Fruit fly (Drosophila melanogaster) whole organism, prepupa: Measurements from ENCODE around the gene Polr3A.

Source experiments
- Blimp-1 ChIP-seq: fragments of 200-800 bp; sonication (Bioruptor generic); optimal IDR thresholded peaks from 3 replicates; lab custom pipeline; 2017; ENCODE audit warnings: missing biosample characterization, missing genetic modification characterization, mild to moderate bottlenecking, moderate library complexity, missing genetic modification reagents
- CG10631 ChIP-seq: fragments of 200-800 bp; sonication (Bioruptor generic); optimal IDR thresholded peaks from 2 replicates; lab custom pipeline; 2016; ENCODE audit warnings: missing biosample characterization, missing genetic modification characterization
- CG10669 ChIP-seq: fragments of 200-800 bp; sonication (Bioruptor generic); optimal IDR thresholded peaks from 3 replicates; lab custom pipeline; 2018; ENCODE audit warnings: missing biosample characterization, mild to moderate bottlenecking, missing genetic modification characterization, moderate library complexity
- CG11902 ChIP-seq: fragments of 200-800 bp; sonication (Bioruptor generic); optimal IDR thresholded peaks from 3 replicates; lab custom pipeline; 2016; ENCODE audit warnings: missing biosample characterization, missing genetic modification characterization
- CG15336 ChIP-seq: fragments of 200-800 bp; sonication (Bioruptor generic); IDR thresholded peaks from 2 replicates; pipeline ENCODE4 v1.3.6; 2022; ENCODE audit warnings: missing biosample characterization, missing genetic modification characterization
- CG16779 ChIP-seq: fragments of 200-800 bp; sonication (Bioruptor generic); optimal IDR thresholded peaks from 3 replicates; lab custom pipeline; 2017; ENCODE audit warnings: missing biosample characterization, mild to moderate bottlenecking, missing genetic modification characterization
- CG3032 ChIP-seq: fragments of 200-800 bp; optimal IDR thresholded peaks from 2 replicates; lab custom pipeline; 2019; ENCODE audit warnings: missing biosample characterization, mild to moderate bottlenecking, missing genetic modification characterization, moderate library complexity
- CG32006 ChIP-seq: fragments of 200-800 bp; sonication (Bioruptor generic); optimal IDR thresholded peaks from 3 replicates; lab custom pipeline; 2017; ENCODE audit warnings: missing biosample characterization, mild to moderate bottlenecking, missing genetic modification characterization
- CG3919 ChIP-seq: fragments of 200-800 bp; sonication (Bioruptor generic); optimal IDR thresholded peaks from 3 replicates; lab custom pipeline; 2016; ENCODE audit warnings: missing biosample characterization, missing genetic modification characterization
- CG6163 ChIP-seq: fragments of 200-800 bp; sonication (Bioruptor generic); IDR thresholded peaks from 3 replicates; pipeline ENCODE4 v1.3.6; 2022; ENCODE audit warnings: missing biosample characterization, missing genetic modification characterization
- CG6808 ChIP-seq: fragments of 200-800 bp; sonication (Bioruptor generic); optimal IDR thresholded peaks from 3 replicates; lab custom pipeline; 2017; ENCODE audit warnings: missing biosample characterization, missing genetic modification characterization, mild to moderate bottlenecking, moderate library complexity, missing genetic modification reagents
- CG6854 ChIP-seq: fragments of 200-800 bp; sonication (Bioruptor generic); optimal IDR thresholded peaks from 2 replicates; lab custom pipeline; 2017; ENCODE audit warnings: missing biosample characterization, mild to moderate bottlenecking, missing genetic modification characterization
- CG7368 ChIP-seq: fragments of 200-800 bp; sonication (Bioruptor generic); optimal IDR thresholded peaks from 3 replicates; lab custom pipeline; 2016; ENCODE audit warnings: missing biosample characterization, missing genetic modification characterization
- CG8119 ChIP-seq: fragments of 200-800 bp; sonication (Bioruptor generic); IDR thresholded peaks from 3 replicates; pipeline ENCODE4 v1.3.6; 2022; ENCODE audit warnings: missing biosample characterization, missing genetic modification characterization
- CG8632 ChIP-seq: fragments of 200-800 bp; sonication (Bioruptor generic); optimal IDR thresholded peaks from 3 replicates; lab custom pipeline; 2016; ENCODE audit warnings: missing biosample characterization, missing genetic modification characterization
- CG9139 ChIP-seq: fragments of 200-800 bp; sonication (Bioruptor generic); optimal IDR thresholded peaks from 3 replicates; lab custom pipeline; 2017; ENCODE audit warnings: missing biosample characterization, mild to moderate bottlenecking, missing genetic modification characterization
- Eip78C ChIP-seq: fragments of 200-800 bp; sonication (Bioruptor generic); peaks from one replicate; lab custom pipeline; 2016; ENCODE audit warnings: missing biosample characterization, missing genetic modification characterization
- Gug ChIP-seq: fragments of 200-800 bp; sonication (Bioruptor generic); IDR thresholded peaks from 2 replicates; pipeline ENCODE4 v1.3.6; 2022; ENCODE audit warnings: missing biosample characterization, missing genetic modification characterization
- Hr38 ChIP-seq: sonication (Bioruptor generic); optimal IDR thresholded peaks from 2 replicates; lab custom pipeline; 2016; ENCODE audit warnings: missing biosample characterization, missing genetic modification characterization
- Lpt ChIP-seq: fragments of 200-800 bp; sonication (Bioruptor generic); optimal IDR thresholded peaks from 3 replicates; lab custom pipeline; 2016; ENCODE audit warnings: missing biosample characterization, missing genetic modification characterization
- Met ChIP-seq: fragments of 200-800 bp; sonication (Bioruptor generic); optimal IDR thresholded peaks from 3 replicates; lab custom pipeline; 2016; ENCODE audit warnings: missing biosample characterization, missing genetic modification characterization
- OdsH ChIP-seq: fragments of 200-800 bp; sonication (Bioruptor generic); optimal IDR thresholded peaks from 3 replicates; lab custom pipeline; 2016; ENCODE audit warnings: missing biosample characterization, missing genetic modification characterization
- Smox ChIP-seq: fragments of 200-800 bp; sonication (Bioruptor generic); optimal IDR thresholded peaks from 3 replicates; lab custom pipeline; 2016; ENCODE audit warnings: missing biosample characterization, missing genetic modification characterization
- Sox102F ChIP-seq: fragments of 200-800 bp; sonication (Bioruptor generic); optimal IDR thresholded peaks from 2 replicates; lab custom pipeline; 2016; ENCODE audit warnings: missing biosample characterization, mild to moderate bottlenecking, missing genetic modification characterization
- Sox14 ChIP-seq: fragments of 200-800 bp; sonication (Bioruptor generic); optimal IDR thresholded peaks from 3 replicates; lab custom pipeline; 2016; ENCODE audit warnings: missing biosample characterization, missing genetic modification characterization
- Sox15 ChIP-seq: fragments of 200-800 bp; sonication (Bioruptor generic); optimal IDR thresholded peaks from 3 replicates; lab custom pipeline; 2016; ENCODE audit warnings: missing biosample characterization, missing genetic modification characterization
- acj6 ChIP-seq: fragments of 200-800 bp; sonication (Bioruptor generic); optimal IDR thresholded peaks from 3 replicates; lab custom pipeline; 2016; ENCODE audit warnings: missing biosample characterization, missing genetic modification characterization
- cyc ChIP-seq: fragments of 200-800 bp; sonication (Bioruptor generic); optimal IDR thresholded peaks from 3 replicates; lab custom pipeline; 2016; ENCODE audit warnings: missing biosample characterization, missing genetic modification characterization
- dsx ChIP-seq: fragments of 200-800 bp; optimal IDR thresholded peaks from 3 replicates; lab custom pipeline; 2019; ENCODE audit warnings: missing biosample characterization, mild to moderate bottlenecking, missing genetic modification characterization, moderate library complexity; ENCODE audit not compliant: poor library complexity, severe bottlenecking
- eg ChIP-seq: fragments of 200-800 bp; sonication (Bioruptor generic); IDR thresholded peaks from 3 replicates; pipeline ENCODE4 v1.3.6; 2022; ENCODE audit warnings: missing biosample characterization, missing genetic modification characterization
- esn ChIP-seq: fragments of 200-800 bp; sonication (Bioruptor generic); optimal IDR thresholded peaks from 2 replicates; lab custom pipeline; 2016; ENCODE audit warnings: missing biosample characterization, mild to moderate bottlenecking, missing genetic modification characterization, moderate library complexity
- fd85E ChIP-seq: fragments of 200-800 bp; sonication (Bioruptor generic); optimal IDR thresholded peaks from 3 replicates; lab custom pipeline; 2016; ENCODE audit warnings: missing biosample characterization, missing genetic modification characterization
- fkh ChIP-seq: fragments of 200-800 bp; sonication (Bioruptor generic); optimal IDR thresholded peaks from 3 replicates; lab custom pipeline; 2017; ENCODE audit warnings: missing biosample characterization, mild to moderate bottlenecking, missing genetic modification characterization, moderate library complexity
- lz ChIP-seq: fragments of 200-800 bp; sonication (Bioruptor generic); optimal IDR thresholded peaks from 3 replicates; lab custom pipeline; 2016; ENCODE audit warnings: missing biosample characterization, missing genetic modification characterization
- pdm3 ChIP-seq: fragments of 200-800 bp; sonication (Bioruptor generic); optimal IDR thresholded peaks from 3 replicates; lab custom pipeline; 2016; ENCODE audit warnings: missing biosample characterization, missing genetic modification characterization
- salr ChIP-seq, 2 experiments: fragments of 200-800 bp; sonication (Bioruptor generic); optimal IDR thresholded peaks; 3 replicates each; lab custom pipeline; 2016 to 2018; ENCODE audit warnings: missing biosample characterization in 2 of 2, missing genetic modification characterization in 2 of 2, mild to moderate bottlenecking in 1 of 2
- ss ChIP-seq, 2 experiments: fragments of 200-800 bp; sonication (Bioruptor generic); optimal IDR thresholded peaks; 2 replicates in 1 of 2; 3 replicates in 1 of 2; lab custom pipeline; 2017 to 2018; ENCODE audit warnings: mild to moderate bottlenecking in 2 of 2, missing biosample characterization in 2 of 2, missing genetic modification characterization in 2 of 2, moderate library complexity in 1 of 2
- svp ChIP-seq: fragments of 200-800 bp; sonication (Bioruptor generic); peaks from one replicate; lab custom pipeline; 2016; ENCODE audit warnings: missing biosample characterization, missing genetic modification characterization
- vri ChIP-seq: fragments of 200-800 bp; sonication (Bioruptor generic); optimal IDR thresholded peaks from 3 replicates; lab custom pipeline; 2016; ENCODE audit warnings: missing biosample characterization, mild to moderate bottlenecking, missing genetic modification characterization

Gene Polr3A

dm6 chrX:15811666-15812614 is 49.2 kb downstream of the Polr3A start:
- TF ChIP-seq OdsH (GFP tag; lab: Kevin White, UChicago): peak; percentile 3
- no peak for TF ChIP-seq CG11902 (GFP tag; lab: Kevin White, UChicago)
- TF ChIP-seq pdm3 (GFP tag; lab: Kevin White, UChicago): no peak
- no peak for TF ChIP-seq CG10669 (GFP tag; lab: Kevin White, UChicago)
- peak; percentile 66; the same call in 1 of the 2 replicates for TF ChIP-seq CG15336 (GFP tag; lab: Robert Waterston, UW)
- TF ChIP-seq esn (GFP tag; lab: Kevin White, UChicago): no peak
- peak; percentile 44 for TF ChIP-seq svp (GFP tag; lab: Kevin White, UChicago)
- peak; percentile 35 for TF ChIP-seq fd85E (GFP tag; lab: Kevin White, UChicago)
- no peak for TF ChIP-seq Smox (GFP tag; lab: Kevin White, UChicago)
- TF ChIP-seq CG8632 (GFP tag; lab: Kevin White, UChicago): no peak
- peak; percentile 62 for TF ChIP-seq CG6163
- peak; percentile 61; the same call in 2 of the 3 replicates for TF ChIP-seq CG8119 (GFP tag; lab: Robert Waterston, UW)
- TF ChIP-seq ss (GFP tag; optimal IDR thresholded peaks at IDR 0.05; lab: Kevin White, UChicago): peak; percentile 2 to 11
- peak; percentile 48 for TF ChIP-seq eg
- no peak for TF ChIP-seq CG3032 (tag; lab: Kevin White, UChicago)
- TF ChIP-seq Sox14 (GFP tag; lab: Kevin White, UChicago): peak; percentile 65
- peak; percentile 22 for TF ChIP-seq CG6808 (GFP tag; lab: Kevin White, UChicago)
- no peak for TF ChIP-seq CG10631 (GFP tag; lab: Kevin White, UChicago)
- TF ChIP-seq Eip78C: peak; percentile 65
- peak; percentile 56 for TF ChIP-seq CG6854 (GFP tag; lab: Kevin White, UChicago)
- peak; percentile 25 for TF ChIP-seq fkh
- no peak for TF ChIP-seq acj6 (GFP tag; lab: Kevin White, UChicago)
- peak; percentile 12 for TF ChIP-seq CG16779 (tag; lab: Kevin White, UChicago)
- peak; percentile 12 for TF ChIP-seq lz (GFP tag; lab: Kevin White, UChicago)
- no peak for TF ChIP-seq Sox15 (GFP tag; lab: Kevin White, UChicago)
- no peak for TF ChIP-seq dsx (GFP tag; lab: Kevin White, UChicago)
- TF ChIP-seq CG7368 (GFP tag; lab: Kevin White, UChicago): no peak
- TF ChIP-seq Lpt (GFP tag; lab: Kevin White, UChicago): peak; percentile 56
- TF ChIP-seq Gug (GFP tag; lab: Robert Waterston, UW): no peak
- TF ChIP-seq CG3919 (GFP tag; lab: Kevin White, UChicago): no peak
- TF ChIP-seq Met (GFP tag; lab: Kevin White, UChicago): peak; percentile 29
- TF ChIP-seq Blimp-1: no peak
- TF ChIP-seq cyc (GFP tag; lab: Kevin White, UChicago): no peak
- peak; percentile 33 for TF ChIP-seq Sox102F (GFP tag; lab: Kevin White, UChicago)
- TF ChIP-seq vri: peak; percentile 54
- TF ChIP-seq CG9139 (GFP tag; lab: Kevin White, UChicago): peak; percentile 1
- TF ChIP-seq Hr38 (GFP tag; lab: Kevin White, UChicago): no peak

- TF ChIP-seq salr (GFP tag; optimal IDR thresholded peaks at IDR 0.05; lab: Kevin White, UChicago) (peak in 1 of 2 experiments; percentile 10), CG32006 (no peak)
Observed at dm6 chrX:15812615-15812995, 49.8 kb downstream of the Polr3A start.
